Worm (Caenorhabditis elegans): ENCODE measurements around the gene C17C3.15.
A peak's percentile ranks its signal among the peaks of the same experiment; 100 is the strongest.

C17C3.15 gene

DNA sequence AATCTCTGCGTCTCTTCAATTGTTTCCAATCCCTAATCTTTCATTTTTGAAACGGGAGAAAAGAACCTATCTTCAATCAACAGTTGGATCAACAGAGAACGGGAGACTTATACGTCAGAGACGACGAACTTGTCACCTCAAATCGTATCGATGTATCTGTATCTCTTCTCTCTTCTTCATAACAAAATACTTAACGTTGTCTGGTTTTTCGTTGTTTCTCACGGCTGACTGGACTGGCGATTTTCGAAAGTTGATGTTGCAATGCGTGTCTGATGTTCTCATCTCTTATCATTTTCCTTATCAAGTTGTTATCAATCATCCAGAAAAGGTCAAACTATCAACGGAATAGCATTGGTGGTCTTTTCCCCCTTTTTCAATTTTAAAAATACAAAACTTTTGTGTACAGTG, 35.1 kb downstream of the C17C3.15 start (continued):
- TF ChIP-seq daf-8 (GFP tag; IDR thresholded peaks at IDR 0.05) (no peak), nhr-237 (tag; optimal IDR thresholded peaks at IDR 0.05) (peak; percentile 21), zfp-3 (GFP tag; conservative IDR thresholded peaks at IDR 0.05) (no peak), duxl-1 (tag; optimal IDR thresholded peaks at IDR 0.05; ENCODE audit: poor library complexity) (no peak), set-16 (GFP tag; IDR thresholded peaks at IDR 0.05) (no peak), zfp-2 (tag; optimal IDR thresholded peaks at IDR 0.05) (no peak), hif-1 (tag; optimal IDR thresholded peaks at IDR 0.05) (no peak), pqm-1 (tag; optimal IDR thresholded peaks at IDR 0.05) (peak; percentile 62), tra-1 (GFP tag; IDR thresholded peaks at IDR 0.05) (0 out of 2 replicates have a peak, but pooled peaks have one; percentile 5), ceh-20 (GFP tag; IDR thresholded peaks at IDR 0.05) (no peak), unc-39 (tag; optimal IDR thresholded peaks at IDR 0.05) (no peak), spr-3 (GFP tag; optimal IDR thresholded peaks at IDR 0.05) (no peak), cey-2 (tag; optimal IDR thresholded peaks at IDR 0.05; ENCODE audit: borderline replicate concordance, insufficient read depth) (peak; percentile 41), lir-3 (tag; optimal IDR thresholded peaks at IDR 0.05) (no peak), hmg-1.1 (GFP tag; IDR thresholded peaks at IDR 0.05) (no peak), nhr-48 (tag; optimal IDR thresholded peaks at IDR 0.05) (peak; percentile 91), dpl-1 (GFP tag; optimal IDR thresholded peaks at IDR 0.05) (no peak), mep-1 (tag; optimal IDR thresholded peaks at IDR 0.05) (peak; percentile 72), unc-62 (GFP tag; optimal IDR thresholded peaks at IDR 0.05 in 1 of 2) (peak in 1 of 2 experiments; percentile 98), unc-62 (tag; optimal IDR thresholded peaks at IDR 0.05) (no peak), dve-1 (tag; optimal IDR thresholded peaks at IDR 0.05; ENCODE audit: insufficient read depth) (peak; percentile 68), jun-1 (tag; optimal IDR thresholded peaks at IDR 0.05) (no peak), fkh-10 (GFP tag; optimal IDR thresholded peaks at IDR 0.05) (no peak), zip-2 (tag; optimal IDR thresholded peaks at IDR 0.05) (no peak), nhr-10 (tag; optimal IDR thresholded peaks at IDR 0.05) (peak; percentile 86), aha-1 (tag) (peak; percentile 98), aly-2 (tag; optimal IDR thresholded peaks at IDR 0.05) (no peak), lin-39 (tag; optimal IDR thresholded peaks at IDR 0.05) (no peak), nhr-77 (tag; optimal IDR thresholded peaks at IDR 0.05) (peak; percentile 66), nhr-102 (tag; optimal IDR thresholded peaks at IDR 0.05) (no peak), nhr-28 (tag; optimal IDR thresholded peaks at IDR 0.05) (peak; percentile 93), mdl-1 (tag; optimal IDR thresholded peaks at IDR 0.05) (peak; percentile 27 to 84), lim-7 (GFP tag; IDR thresholded peaks at IDR 0.05) (no peak)

ce11 chrII:5607756-5608155, 37.3 kb downstream of the C17C3.15 start, which contains the start of gene C17G10.7:
Gene C17G10.7 (minus strand): TSS chrII:5607856.
- TF ChIP-seq dpl-1 (GFP tag; optimal IDR thresholded peaks at IDR 0.05) (no peak), egl-43 (GFP tag; IDR thresholded peaks at IDR 0.05) (no peak), F37D6.2 (tag; optimal IDR thresholded peaks at IDR 0.05) (no peak), spr-3 (GFP tag; optimal IDR thresholded peaks at IDR 0.05) (no peak), ztf-11 (tag; optimal IDR thresholded peaks at IDR 0.05) (no peak), dmd-8 (GFP tag; IDR thresholded peaks at IDR 0.05) (no peak), fkh-10 (GFP tag; optimal IDR thresholded peaks at IDR 0.05) (no peak), snpc-1.2 (GFP tag; IDR thresholded peaks at IDR 0.05) (no peak), nhr-76 (tag; optimal IDR thresholded peaks at IDR 0.05) (no peak), spr-1 (tag; optimal IDR thresholded peaks at IDR 0.05) (no peak), Y5F2A.4 (GFP tag; optimal IDR thresholded peaks at IDR 0.05) (no peak), nhr-11 (tag; optimal IDR thresholded peaks at IDR 0.05) (no peak)
